Worm (Caenorhabditis elegans) whole organism, L4 larva: Measurements from ENCODE around the gene snr-4.

ENCODE experiments used
- attf-4 ChIP-seq: sonication (generic microtip); optimal IDR thresholded peaks from 3 replicates; lab custom pipeline; 2017; ENCODE audit warnings: missing biosample characterization, missing genetic modification characterization
- ztf-11 ChIP-seq: fragments of 150-350 bp; optimal IDR thresholded peaks from 2 replicates; lab custom pipeline; 2014; ENCODE audit warnings: missing biosample characterization, missing genetic modification characterization

DNA sequence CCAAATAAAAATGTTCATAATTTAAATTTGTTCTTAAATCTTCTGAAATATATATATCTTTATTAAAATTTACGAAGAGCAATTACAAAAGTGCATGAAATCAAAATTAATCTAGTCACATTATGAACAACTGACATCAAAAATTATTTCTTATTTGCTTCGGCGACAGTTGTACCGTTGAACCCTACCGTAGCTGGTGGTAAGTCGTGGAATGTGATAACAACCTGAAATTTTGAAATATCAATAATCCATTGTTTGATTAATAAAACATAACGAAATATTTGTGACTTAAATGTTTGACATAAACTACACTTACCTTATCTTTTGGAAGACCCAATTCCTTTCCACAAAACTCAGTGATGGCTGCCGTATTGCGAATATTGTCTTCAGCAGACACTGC lies 2.8 kb downstream of the snr-4 start:
- TF ChIP-seq ztf-11 (tag; lab: Kevin White, UChicago), result no peak
- TF ChIP-seq attf-4 (tag; lab: Kevin White, UChicago), result no peak
